Worm (Caenorhabditis elegans) whole organism, early embryonic: ENCODE results near the gene gst-27.
A peak's percentile ranks its signal among the peaks of the same experiment; 100 is the strongest.

ENCODE experiments used
- aly-1 ChIP-seq: sonication (generic microtip); optimal IDR thresholded peaks from 2 replicates; lab custom pipeline; 2016; ENCODE audit warnings: missing genetic modification characterization, missing compliant biosample characterization
- ama-1 ChIP-seq: fragments of 150-350 bp; optimal IDR thresholded peaks from 2 replicates; lab custom pipeline; 2014
- ceh-13 ChIP-seq: fragments of 200-800 bp; sonication (Bioruptor generic); optimal IDR thresholded peaks from 2 replicates; lab custom pipeline; 2018; ENCODE audit warnings: mild to moderate bottlenecking, missing genetic modification characterization, missing compliant biosample characterization
- ceh-36 ChIP-seq: sonication (generic microtip); optimal IDR thresholded peaks from 2 replicates; lab custom pipeline; 2016; ENCODE audit warnings: missing genetic modification characterization, inconsistent platforms, missing compliant biosample characterization
- flt-1 ChIP-seq: fragments of 200-800 bp; sonication (Bioruptor generic); IDR thresholded peaks from 2 replicates; pipeline ENCODE4 v1.3.6; 2022; ENCODE audit warnings: missing genetic modification characterization, missing compliant biosample characterization
- pes-1 ChIP-seq: fragments of 200-800 bp; sonication (Bioruptor generic); IDR thresholded peaks from 2 replicates; pipeline ENCODE4 v1.3.6; 2022; ENCODE audit warnings: missing genetic modification reagents, missing genetic modification characterization, missing compliant biosample characterization
- scrt-1 ChIP-seq: fragments of 200-800 bp; sonication (Bioruptor generic); IDR thresholded peaks from 2 replicates; pipeline ENCODE4 v1.3.6; 2022; ENCODE audit warnings: missing genetic modification characterization, missing compliant biosample characterization
- tbx-37 ChIP-seq: fragments of 200-800 bp; sonication (Bioruptor generic); conservative IDR thresholded peaks from 2 replicates; pipeline ENCODE4 v1.3.6; 2022; ENCODE audit warnings: missing genetic modification reagents, missing genetic modification characterization, missing compliant biosample characterization
- tra-4 ChIP-seq: sonication (generic microtip); optimal IDR thresholded peaks from 2 replicates; lab custom pipeline; 2017; ENCODE audit warnings: missing genetic modification characterization, missing compliant biosample characterization

ce11 chrII:15208874-15209273 lies 43.3 kb upstream of the gst-27 start:
- TF ChIP-seq scrt-1 (GFP tag; lab: Robert Waterston, UW) (no peak), flt-1 (no peak), pes-1 (no peak), ama-1 (lab: Kevin White, UChicago) (no peak), tra-4 (tag; lab: Kevin White, UChicago) (no peak), tbx-37 (GFP tag; lab: Robert Waterston, UW) (no peak), ceh-36 (tag; lab: Kevin White, UChicago) (peak; percentile 73), aly-1 (no peak), ceh-13 (GFP tag; lab: Kevin White, UChicago) (no peak)
